Worm (Caenorhabditis elegans): ENCODE measurements around the gene Y56A3A.30.

Gene Y56A3A.30

ce11 chrIII:11978742-11979141, at the start of gene Y56A3A.30:
Gene Y56A3A.30 (minus strand): TSS chrIII:11979065.
- TF ChIP-seq dao-5 (tag; optimal IDR thresholded peaks at IDR 0.05) (no peak), W03F9.2 (tag; optimal IDR thresholded peaks at IDR 0.05) (no peak)

ce11 chrIII:12022281-12022680, 43.4 kb upstream of the Y56A3A.30 start:
- TF ChIP-seq dao-5 (tag; optimal IDR thresholded peaks at IDR 0.05) = no peak

- no peak for TF ChIP-seq him-1 (tag; optimal IDR thresholded peaks at IDR 0.05)
- no peak for TF ChIP-seq W03F9.2 (tag; optimal IDR thresholded peaks at IDR 0.05)
- TF ChIP-seq dao-5 (tag; optimal IDR thresholded peaks at IDR 0.05) = no peak
These were observed 41.3 kb upstream of the Y56A3A.30 start, which contains the start of gene brp-1 for ce11 chrIII:12020074-12020602. Gene brp-1 (plus strand): TSS chrIII:12020552.

- no peak for TF ChIP-seq dao-5 (tag; optimal IDR thresholded peaks at IDR 0.05)
- no peak for TF ChIP-seq W03F9.2 (tag; optimal IDR thresholded peaks at IDR 0.05)
- no peak for TF ChIP-seq him-1 (tag; optimal IDR thresholded peaks at IDR 0.05)
These were observed 39.1 kb upstream of the Y56A3A.30 start for ce11 chrIII:12017999-12018398.

ce11 chrIII:12015611-12016010, 36.7 kb upstream of the Y56A3A.30 start:
- no peak for TF ChIP-seq him-1 (tag; optimal IDR thresholded peaks at IDR 0.05)
- no peak for TF ChIP-seq dao-5 (tag; optimal IDR thresholded peaks at IDR 0.05)
- TF ChIP-seq W03F9.2 (tag; optimal IDR thresholded peaks at IDR 0.05) = no peak

- TF ChIP-seq dao-5 (tag; optimal IDR thresholded peaks at IDR 0.05) (no peak), him-1 (tag; optimal IDR thresholded peaks at IDR 0.05) (no peak), W03F9.2 (tag; optimal IDR thresholded peaks at IDR 0.05) (no peak)
These were observed 36.3 kb upstream of the Y56A3A.30 start for ce11 chrIII:12015183-12015582.

- TF ChIP-seq him-1 (tag; optimal IDR thresholded peaks at IDR 0.05) = no peak
- TF ChIP-seq dao-5 (tag; optimal IDR thresholded peaks at IDR 0.05) = no peak
- no peak for TF ChIP-seq W03F9.2 (tag; optimal IDR thresholded peaks at IDR 0.05)
These were observed 35.6 kb upstream of the Y56A3A.30 start for ce11 chrIII:12014503-12014902.

- TF ChIP-seq dao-5 (tag; optimal IDR thresholded peaks at IDR 0.05) (no peak), W03F9.2 (tag; optimal IDR thresholded peaks at IDR 0.05) (no peak), him-1 (tag; optimal IDR thresholded peaks at IDR 0.05) (no peak)
These were observed 34.9 kb upstream of the Y56A3A.30 start for ce11 chrIII:12013718-12014117.

- TF ChIP-seq W03F9.2 (tag; optimal IDR thresholded peaks at IDR 0.05) (no peak), dao-5 (tag; optimal IDR thresholded peaks at IDR 0.05) (no peak), him-1 (tag; optimal IDR thresholded peaks at IDR 0.05) (no peak)
These were observed 34.2 kb upstream of the Y56A3A.30 start for ce11 chrIII:12013054-12013453.

ce11 chrIII:12009764-12010163, 30.9 kb upstream of the Y56A3A.30 start:
- TF ChIP-seq dao-5 (tag; optimal IDR thresholded peaks at IDR 0.05) (no peak), him-1 (tag; optimal IDR thresholded peaks at IDR 0.05) (no peak), W03F9.2 (tag; optimal IDR thresholded peaks at IDR 0.05) (no peak)

ce11 chrIII:12009321-12009720, 30.5 kb upstream of the Y56A3A.30 start:
- TF ChIP-seq him-1 (tag; optimal IDR thresholded peaks at IDR 0.05) = no peak
- TF ChIP-seq dao-5 (tag; optimal IDR thresholded peaks at IDR 0.05) = no peak
- TF ChIP-seq W03F9.2 (tag; optimal IDR thresholded peaks at IDR 0.05) = no peak

- no peak for TF ChIP-seq him-1 (tag; optimal IDR thresholded peaks at IDR 0.05)
- TF ChIP-seq dao-5 (tag; optimal IDR thresholded peaks at IDR 0.05) = no peak
- no peak for TF ChIP-seq W03F9.2 (tag; optimal IDR thresholded peaks at IDR 0.05)
These were observed 24.4 kb upstream of the Y56A3A.30 start for ce11 chrIII:12003264-12003663.

ce11 chrIII:12002850-12003249, 24.0 kb upstream of the Y56A3A.30 start, which contains the start of gene Y56A3A.33:
Gene Y56A3A.33 (minus strand): TSS chrIII:12002950.
- TF ChIP-seq W03F9.2 (tag; optimal IDR thresholded peaks at IDR 0.05) = no peak
- no peak for TF ChIP-seq dao-5 (tag; optimal IDR thresholded peaks at IDR 0.05)
- TF ChIP-seq him-1 (tag; optimal IDR thresholded peaks at IDR 0.05) = no peak

ce11 chrIII:11999543-11999942, 20.7 kb upstream of the Y56A3A.30 start:
- no peak for TF ChIP-seq him-1 (tag; optimal IDR thresholded peaks at IDR 0.05)
- no peak for TF ChIP-seq dao-5 (tag; optimal IDR thresholded peaks at IDR 0.05)
- no peak for TF ChIP-seq W03F9.2 (tag; optimal IDR thresholded peaks at IDR 0.05)

- TF ChIP-seq him-1 (tag; optimal IDR thresholded peaks at IDR 0.05) (no peak), dao-5 (tag; optimal IDR thresholded peaks at IDR 0.05) (no peak), W03F9.2 (tag; optimal IDR thresholded peaks at IDR 0.05) (no peak)
These were observed 16.9 kb upstream of the Y56A3A.30 start for ce11 chrIII:11995783-11996182.

Data from whole organism, L4/young adult.